Fruit fly (Drosophila melanogaster) whole organism: ENCODE results near the gene CG6236.

ENCODE experiments used
- CG8478 ChIP-seq: fragments of >200 bp; optimal IDR thresholded peaks from 2 replicates; lab custom pipeline; 2018; ENCODE audit warnings: inconsistent platforms
- Dll ChIP-seq: fragments of >200 bp; optimal IDR thresholded peaks from 2 replicates; lab custom pipeline; 2017
- EcR ChIP-seq, 2 experiments: fragments of >200 bp; optimal IDR thresholded peaks; 2 replicates each; lab custom pipeline; 2017; ENCODE audit warnings: missing biosample characterization in 2 of 2, missing genetic modification characterization in 2 of 2, missing genetic modification reagents in 2 of 2
- pan ChIP-seq: fragments of >200 bp; optimal IDR thresholded peaks from 2 replicates; lab custom pipeline; 2017
- psq ChIP-seq: fragments of >200 bp; optimal IDR thresholded peaks from 2 replicates; lab custom pipeline; 2017
- usp ChIP-seq: fragments of >200 bp; optimal IDR thresholded peaks from 2 replicates; lab custom pipeline; 2017; ENCODE audit warnings: missing biosample characterization, missing genetic modification characterization, mixed read lengths

CG6236 gene

DNA sequence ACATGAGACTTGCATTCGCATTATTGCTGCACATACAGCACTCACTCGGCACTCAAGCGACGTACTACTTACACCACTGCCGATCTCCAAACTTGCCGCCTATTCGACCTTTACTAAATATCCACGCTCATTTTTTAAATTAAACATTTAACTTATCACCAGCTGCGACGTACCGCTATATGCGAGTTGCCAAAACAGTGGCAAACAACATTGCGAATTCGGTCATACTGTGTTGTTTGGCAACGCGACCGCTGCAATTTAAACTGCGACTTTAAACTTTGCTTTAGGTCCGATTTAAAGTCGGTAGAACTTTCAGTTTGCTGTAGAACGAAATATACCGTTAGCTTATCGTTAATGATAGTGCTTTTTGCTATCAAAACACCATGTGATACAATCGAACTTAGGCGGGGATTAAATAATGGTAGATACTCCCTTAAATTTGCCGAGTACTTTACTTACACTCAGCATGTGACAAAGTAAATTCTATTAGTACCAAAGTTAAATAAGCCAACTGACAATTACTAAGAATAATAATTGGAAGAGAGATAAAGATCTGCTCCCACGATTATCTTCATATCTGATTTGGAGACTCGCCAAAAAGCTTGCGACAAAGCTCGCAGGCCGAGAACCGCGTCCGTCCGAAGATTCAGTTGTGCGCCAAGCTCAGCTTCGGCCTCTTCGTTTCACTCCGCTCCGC, at the start of gene CG6236, which contains the start of gene ea:
Gene CG6236 (minus strand): TSS at position 187 of the 697 bp plus-strand sequence.
Gene ea (plus strand): TSS at position 647 of the 697 bp plus-strand sequence.
- TF ChIP-seq psq, result no peak
- TF ChIP-seq usp, result no peak

DNA sequence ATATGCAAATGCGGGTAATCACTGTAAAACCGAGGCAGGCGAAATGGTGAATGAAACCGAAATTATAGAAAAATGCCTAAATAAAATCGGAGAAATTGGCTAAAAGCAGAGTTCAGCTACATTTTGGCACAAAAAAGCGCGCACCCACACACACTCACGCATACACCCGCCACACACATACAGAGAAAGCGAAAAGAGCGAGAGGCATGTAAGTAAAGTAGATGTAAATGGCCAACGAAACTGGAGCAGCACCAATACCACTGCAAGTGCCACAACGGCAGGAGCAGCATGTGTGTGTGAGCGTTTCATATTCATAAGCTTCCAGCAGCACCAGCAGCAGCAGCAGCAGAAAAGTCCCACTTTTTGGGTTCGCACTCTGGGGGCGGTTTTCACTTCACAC, 47.4 kb upstream of the CG6236 start:
- no peak for TF ChIP-seq usp
- no peak for TF ChIP-seq EcR (GFP tag; optimal IDR thresholded peaks at IDR 0.05; lab: Kevin White, UChicago)
- TF ChIP-seq psq, result no peak
- TF ChIP-seq CG8478 (lab: Kevin White, UChicago), result no peak
- no peak for TF ChIP-seq pan (lab: Kevin White, UChicago)

dm6 chr3R:15374397-15374796, 46.3 kb upstream of the CG6236 start, which contains the start of gene Rbp:
Gene Rbp, plus strand, starts transcription at chr3R:15374635.
- TF ChIP-seq Dll (no peak), psq (no peak), CG8478 (lab: Kevin White, UChicago) (no peak), EcR (GFP tag; optimal IDR thresholded peaks at IDR 0.05; lab: Kevin White, UChicago) (no peak), pan (lab: Kevin White, UChicago) (no peak), usp (no peak)

DNA sequence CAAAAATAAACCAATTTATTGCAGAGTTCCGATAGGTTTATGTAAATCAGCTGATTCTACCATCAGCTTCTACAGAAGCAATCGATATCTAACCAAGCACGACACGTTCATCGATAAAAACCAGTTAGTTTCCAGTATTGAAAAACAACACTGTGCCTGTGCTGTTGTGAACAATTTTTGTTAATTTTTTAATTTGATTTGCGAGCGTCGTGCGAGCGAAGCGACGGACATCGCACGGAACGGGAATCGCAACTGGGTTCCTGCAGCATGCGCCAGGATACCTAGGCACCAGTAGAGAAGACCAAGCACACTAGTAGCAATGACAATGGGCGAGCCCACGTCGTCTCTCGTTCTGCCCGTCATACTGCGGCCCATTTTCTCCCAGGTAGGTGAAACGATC, 43.8 kb upstream of the CG6236 start, which contains the start of the genes Ccm3 and CG6136:
Gene Ccm3 (plus strand): TSS at position 125 of the 400 bp plus-strand sequence.
Gene CG6136 (minus strand): TSS at position 380 of the 400 bp plus-strand sequence.
- TF ChIP-seq psq (no peak), usp (no peak), pan (lab: Kevin White, UChicago) (no peak), EcR (GFP tag; optimal IDR thresholded peaks at IDR 0.05; lab: Kevin White, UChicago) (no peak), Dll (no peak), CG8478 (lab: Kevin White, UChicago) (no peak)

DNA sequence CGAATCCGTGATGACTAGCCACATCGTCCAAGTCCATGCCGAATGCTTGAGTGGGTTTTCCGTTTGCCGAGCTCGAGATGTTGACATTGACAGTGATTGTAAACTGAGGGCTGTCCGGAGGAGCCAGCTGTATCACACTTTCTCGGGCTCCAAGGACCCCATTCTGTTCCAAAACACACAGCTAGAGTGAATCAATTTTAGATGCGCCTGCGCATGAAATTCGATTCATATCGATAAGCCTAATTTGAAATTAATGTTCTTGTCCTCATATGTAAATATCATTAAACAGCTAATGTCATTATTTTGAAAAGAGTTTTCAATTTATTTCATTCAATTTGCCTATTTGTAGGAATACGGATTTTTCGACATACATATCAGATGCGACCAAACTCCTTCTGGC, 41.7 kb upstream of the CG6236 start, which contains the start of gene CG14868:
Gene CG14868 (minus strand): TSS at position 204 of the 400 bp plus-strand sequence.
- TF ChIP-seq pan (lab: Kevin White, UChicago) (no peak), psq (no peak), usp (no peak), CG8478 (lab: Kevin White, UChicago) (no peak)

DNA sequence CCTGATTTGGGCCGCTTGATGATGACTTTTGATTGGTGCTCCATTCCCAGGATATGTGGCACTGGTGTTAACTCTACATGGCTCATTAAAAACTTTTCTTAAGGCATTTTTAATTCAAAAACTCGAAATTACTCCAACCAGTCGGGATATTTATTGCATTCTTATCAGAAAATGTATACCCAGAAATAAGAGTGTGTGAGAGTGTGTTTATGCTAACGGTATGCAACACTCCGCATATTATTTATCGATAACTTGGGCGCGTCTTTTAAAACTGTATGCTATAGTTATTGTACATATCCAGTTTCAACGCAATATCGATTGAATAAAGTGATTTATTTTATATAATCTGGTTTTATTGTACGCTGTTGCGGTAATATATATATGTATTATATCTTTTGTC, 39.4 kb upstream of the CG6236 start, which contains the start of gene CG34404:
Gene CG34404 (minus strand): TSS at position 189 of the 400 bp plus-strand sequence.
- no peak for TF ChIP-seq usp
- TF ChIP-seq Dll, result no peak
- TF ChIP-seq CG8478 (lab: Kevin White, UChicago), result no peak
- no peak for TF ChIP-seq EcR (GFP tag; optimal IDR thresholded peaks at IDR 0.05; lab: Kevin White, UChicago)
- TF ChIP-seq pan (lab: Kevin White, UChicago), result no peak
- TF ChIP-seq psq, result no peak

DNA sequence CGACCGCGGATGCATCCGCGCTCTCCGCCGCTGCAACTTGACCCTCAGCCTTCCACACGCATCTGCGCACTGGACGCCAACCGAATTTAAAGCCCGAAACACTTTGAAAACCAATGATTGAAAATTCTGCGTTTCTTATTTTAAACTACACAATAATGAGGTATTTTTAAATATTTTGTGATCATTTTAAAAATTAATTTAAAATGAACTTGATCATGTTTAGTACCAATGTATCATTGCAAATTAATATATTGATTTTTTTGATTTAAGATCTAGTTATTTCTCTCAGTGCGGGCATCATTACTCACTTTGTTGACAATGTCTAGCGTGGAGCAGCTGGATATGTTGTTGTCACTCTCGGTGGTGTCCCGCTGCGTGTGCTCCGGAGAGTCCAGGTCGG, 38.8 kb upstream of the CG6236 start:
- TF ChIP-seq Dll (no peak), usp (no peak), CG8478 (lab: Kevin White, UChicago) (no peak), psq (no peak), pan (lab: Kevin White, UChicago) (no peak), EcR (GFP tag; optimal IDR thresholded peaks at IDR 0.05; lab: Kevin White, UChicago) (no peak)

- TF ChIP-seq CG8478 (lab: Kevin White, UChicago) (no peak), Dll (no peak), usp (no peak), pan (lab: Kevin White, UChicago) (no peak), EcR (GFP tag; optimal IDR thresholded peaks at IDR 0.05; lab: Kevin White, UChicago) (no peak), psq (no peak)
These were observed 35.5 kb upstream of the CG6236 start, which contains the start of gene CG6171 for dm6 chr3R:15363608-15364007. Gene CG6171, minus strand, starts transcription at chr3R:15363857.

- TF ChIP-seq usp (no peak), EcR (GFP tag; optimal IDR thresholded peaks at IDR 0.05; lab: Kevin White, UChicago) (no peak), CG8478 (lab: Kevin White, UChicago) (no peak), pan (lab: Kevin White, UChicago) (no peak), Dll (no peak), psq (no peak)
These were observed 33.4 kb upstream of the CG6236 start, which contains the start of the genes Cog2 and Trax for dm6 chr3R:15361490-15361889. Gene Cog2, minus strand, starts transcription at chr3R:15361657. Gene Trax, plus strand, starts transcription at chr3R:15361692.

DNA sequence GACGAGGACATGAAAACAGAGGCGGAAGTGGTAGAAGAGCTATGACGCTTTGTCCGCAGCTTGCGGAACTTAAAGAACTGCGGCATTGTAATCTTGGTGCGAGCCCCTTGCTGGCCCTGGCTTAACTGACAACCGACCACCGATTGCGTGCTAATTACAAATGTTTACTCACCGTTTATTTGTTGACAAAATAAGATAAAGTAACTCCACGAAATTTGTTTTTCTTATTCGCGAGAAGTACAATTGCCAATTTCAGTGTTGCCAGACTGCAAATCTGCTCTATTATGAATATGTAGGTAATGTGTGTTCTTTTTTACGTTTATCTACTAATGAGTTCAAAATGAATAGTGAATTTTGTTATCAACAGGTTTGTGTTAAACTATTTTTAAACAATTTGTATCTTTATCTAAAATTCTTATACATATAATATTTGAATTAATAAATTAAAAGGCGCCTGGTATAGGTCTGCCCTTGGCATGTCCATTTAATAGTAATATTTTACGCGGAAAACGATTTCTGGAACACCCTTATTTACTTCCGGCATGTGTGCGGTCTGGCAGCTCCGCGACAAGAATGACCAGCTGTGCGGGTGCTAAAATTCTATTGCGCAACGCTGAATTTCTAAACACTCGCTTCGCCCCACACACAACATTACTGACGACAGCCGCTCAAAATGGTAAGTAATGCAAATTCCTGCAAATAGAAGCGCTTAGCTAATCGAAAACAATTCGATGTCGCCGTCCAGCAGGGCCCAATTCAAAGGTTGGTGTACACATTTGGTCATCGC, 28.8 kb upstream of the CG6236 start, which contains the start of the genes Atg4b and Hibch:
Gene Atg4b (minus strand): TSS at position 280 of the 787 bp plus-strand sequence.
Gene Hibch (plus strand): TSS at position 585 of the 787 bp plus-strand sequence.
- TF ChIP-seq EcR (GFP tag; optimal IDR thresholded peaks at IDR 0.05; lab: Kevin White, UChicago) (no peak), CG8478 (lab: Kevin White, UChicago) (peak; percentile 60), psq (no peak)

- TF ChIP-seq EcR (GFP tag; optimal IDR thresholded peaks at IDR 0.05; lab: Kevin White, UChicago), result no peak
- no peak for TF ChIP-seq usp
- TF ChIP-seq pan (lab: Kevin White, UChicago), result no peak
- TF ChIP-seq psq, result no peak
- no peak for TF ChIP-seq CG8478 (lab: Kevin White, UChicago)
- TF ChIP-seq Dll, result no peak
These were observed 28.1 kb upstream of the CG6236 start for dm6 chr3R:15356152-15356551.

DNA sequence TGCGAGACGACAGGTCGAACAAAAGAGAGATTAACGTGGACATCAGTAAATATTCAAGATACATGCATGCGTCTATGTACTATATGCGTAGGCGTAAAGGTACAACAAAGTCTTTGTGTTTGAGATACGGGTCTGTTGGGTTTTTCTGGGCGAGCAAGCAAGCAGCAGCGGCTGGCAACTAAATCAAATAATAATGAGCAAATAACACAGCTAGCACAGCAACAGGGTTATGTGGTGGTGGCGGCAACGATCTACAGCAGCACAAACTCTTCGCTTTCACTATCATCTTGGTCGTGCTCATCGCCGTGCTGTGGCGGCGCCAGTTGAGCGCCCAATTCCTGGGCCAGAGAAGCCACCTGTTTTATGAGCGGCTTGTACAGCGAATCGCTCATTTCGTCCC, 25.9 kb upstream of the CG6236 start:
- TF ChIP-seq Dll (no peak), pan (lab: Kevin White, UChicago) (no peak), psq (no peak), CG8478 (lab: Kevin White, UChicago) (no peak), usp (no peak), EcR (GFP tag; optimal IDR thresholded peaks at IDR 0.05; lab: Kevin White, UChicago) (no peak)
